Worm (Caenorhabditis elegans): ENCODE measurements around the gene scl-21.

The scl-21 gene

ce11 chrV:19527565-19527964 lies 32.1 kb upstream of the scl-21 start:
- TF ChIP-seq egl-5 (tag; optimal IDR thresholded peaks at IDR 0.05) (no peak), ceh-28 (tag; optimal IDR thresholded peaks at IDR 0.05) (no peak), ztf-4 (tag; optimal IDR thresholded peaks at IDR 0.05) (no peak), skn-1 (tag; optimal IDR thresholded peaks at IDR 0.05) (no peak), elt-3 (tag; optimal IDR thresholded peaks at IDR 0.05) (no peak), ZK546.5 (tag; optimal IDR thresholded peaks at IDR 0.05) (no peak), sea-2 (GFP tag; optimal IDR thresholded peaks at IDR 0.05) (no peak), snpc-4 (tag; optimal IDR thresholded peaks at IDR 0.05) (no peak), nhr-12 (tag; optimal IDR thresholded peaks at IDR 0.05) (no peak), fkh-2 (tag; optimal IDR thresholded peaks at IDR 0.05) (no peak), nhr-67 (tag; optimal IDR thresholded peaks at IDR 0.05) (no peak), nhr-11 (tag; optimal IDR thresholded peaks at IDR 0.05) (no peak), jun-1 (tag; optimal IDR thresholded peaks at IDR 0.05) (peak; percentile 83), ama-1 (optimal IDR thresholded peaks at IDR 0.05) (no peak), nfya-1 (tag; optimal IDR thresholded peaks at IDR 0.05; ENCODE audit: insufficient read depth) (peak; percentile 6), lin-15B (tag; optimal IDR thresholded peaks at IDR 0.05) (no peak), elt-2 (tag; optimal IDR thresholded peaks at IDR 0.05) (peak; percentile 99), hmg-11 (tag; optimal IDR thresholded peaks at IDR 0.05) (no peak), daf-12 (tag; optimal IDR thresholded peaks at IDR 0.05) (no peak), nhr-28 (tag; optimal IDR thresholded peaks at IDR 0.05) (no peak), ztf-11 (tag; optimal IDR thresholded peaks at IDR 0.05) (no peak), lsy-12 (tag; optimal IDR thresholded peaks at IDR 0.05) (peak; percentile 17), lin-39 (tag; optimal IDR thresholded peaks at IDR 0.05) (no peak), unc-39 (tag; optimal IDR thresholded peaks at IDR 0.05) (no peak), pha-4 (tag; optimal IDR thresholded peaks at IDR 0.05) (peak; percentile 77), ceh-9 (tag; optimal IDR thresholded peaks at IDR 0.05) (no peak), unc-62 (GFP tag; optimal IDR thresholded peaks at IDR 0.05) (no peak), ceh-16 (tag; optimal IDR thresholded peaks at IDR 0.05) (no peak), ceh-82 (tag; optimal IDR thresholded peaks at IDR 0.05) (no peak), egl-27 (tag; optimal IDR thresholded peaks at IDR 0.05) (peak; percentile 26), nhr-23 (tag; optimal IDR thresholded peaks at IDR 0.05) (peak; percentile 31), fkh-10 (GFP tag; optimal IDR thresholded peaks at IDR 0.05) (no peak), nhr-25 (tag; optimal IDR thresholded peaks at IDR 0.05) (no peak), eor-1 (tag; optimal IDR thresholded peaks at IDR 0.05) (no peak), R02D3.7 (tag; optimal IDR thresholded peaks at IDR 0.05) (no peak), pqm-1 (tag; optimal IDR thresholded peaks at IDR 0.05) (peak; percentile 96), nhr-237 (tag; optimal IDR thresholded peaks at IDR 0.05) (no peak), aly-2 (tag; optimal IDR thresholded peaks at IDR 0.05) (no peak), mml-1 (tag; optimal IDR thresholded peaks at IDR 0.05) (no peak), nhr-77 (tag; optimal IDR thresholded peaks at IDR 0.05) (no peak), nhr-76 (tag; optimal IDR thresholded peaks at IDR 0.05) (no peak), zag-1 (tag; optimal IDR thresholded peaks at IDR 0.05) (no peak), mdl-1 (tag; optimal IDR thresholded peaks at IDR 0.05) (peak; percentile 32), nhr-43 (tag; optimal IDR thresholded peaks at IDR 0.05; ENCODE audit: poor library complexity, severe bottlenecking) (no peak), fos-1 (tag; optimal IDR thresholded peaks at IDR 0.05) (no peak), elt-1 (tag; optimal IDR thresholded peaks at IDR 0.05) (no peak), tbx-2 (tag; optimal IDR thresholded peaks at IDR 0.05) (no peak)

ce11 chrV:19526197-19526596 lies 30.7 kb upstream of the scl-21 start:
- TF ChIP-seq elt-2 (tag; optimal IDR thresholded peaks at IDR 0.05) (peak; percentile 13), nhr-76 (tag; optimal IDR thresholded peaks at IDR 0.05) (no peak)

All from whole organism, L3 larva.